Worm (Caenorhabditis elegans) whole organism, L4/young adult: ENCODE results near the gene F58G6.3.

ENCODE experiments used
- W03F9.2 ChIP-seq: fragments of 150-350 bp; optimal IDR thresholded peaks from 2 replicates; lab custom pipeline; 2014; ENCODE audit warnings: missing biosample characterization, missing genetic modification characterization
- him-1 ChIP-seq: sonication (generic microtip); optimal IDR thresholded peaks from 2 replicates; lab custom pipeline; 2016; ENCODE audit warnings: missing genotype, missing genetic modification reagents, missing genetic modification characterization, missing compliant biosample characterization

- TF ChIP-seq him-1 (tag; lab: Kevin White, UChicago), result no peak
- no peak for TF ChIP-seq W03F9.2 (tag; lab: Kevin White, UChicago)
Observed at ce11 chrIV:9672434-9672833, 19.1 kb downstream of the F58G6.3 start.
